In the genomic region with DNA sequence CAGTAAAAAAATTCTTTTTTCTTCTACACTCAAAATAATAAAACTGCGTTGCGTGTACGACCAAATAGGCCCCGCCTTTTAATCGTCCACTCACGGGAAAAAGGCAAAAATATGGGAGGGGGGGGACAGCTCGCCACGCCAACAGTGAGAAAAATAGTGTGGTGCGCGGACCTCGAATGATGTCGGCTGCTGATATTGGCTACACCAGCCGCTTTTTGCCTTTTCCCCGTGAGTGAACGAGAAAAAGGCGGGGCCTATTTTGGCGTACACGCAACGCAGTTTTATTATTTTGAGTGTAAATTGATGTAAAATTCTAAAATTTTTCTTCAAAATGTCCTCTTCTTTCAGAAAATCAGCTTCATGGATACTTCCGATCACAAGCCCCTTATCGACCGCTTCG, we compare ENCODE assay signal across 2 worm cellular contexts.
TF ChIP-seq lines count a peak whose summit lies in the region.

A gene (plus strand): TSS at position 349 of the 400 bp plus-strand sequence.

TF ChIP-seq in whole organism, L4 larva, 104 proteins besides CTCF, POLR2A, EP300 and RAD21:
- TF ChIP-seq Y48G9A.11 (GFP tag; IDR thresholded peaks at IDR 0.05; lab: Robert Waterston, UW), result peak; percentile 48; the same call in 1 of the 2 replicates
- peak; percentile 69 for TF ChIP-seq aha-1 (tag; lab: Kevin White, UChicago)
- 0 out of 2 replicates have a peak, but pooled peaks have one; percentile 8 for TF ChIP-seq lin-38 (GFP tag; IDR thresholded peaks at IDR 0.05; lab: Robert Waterston, UW)
TF ChIP-seq in whole organism, L4 larva: peak in this region for 3; not testable (repeated sequence) for 101.

TF ChIP-seq in whole organism, young adult, 124 proteins besides CTCF, POLR2A, EP300 and RAD21:
- TF ChIP-seq pbrm-1 (GFP tag; IDR thresholded peaks at IDR 0.05; lab: Robert Waterston, UW) (peak; percentile 85), snpc-1.1 (tag; optimal IDR thresholded peaks at IDR 0.05; lab: Kevin White, UChicago; ENCODE audit: insufficient read depth) (peak; percentile 23), attf-6 (GFP tag; IDR thresholded peaks at IDR 0.05; lab: Robert Waterston, UW) (peak; percentile 90), hmg-1.2 (GFP tag; IDR thresholded peaks at IDR 0.05; lab: Robert Waterston, UW) (peak; percentile 89), mcd-1 (GFP tag; IDR thresholded peaks at IDR 0.05; lab: Robert Waterston, UW) (peak; percentile 55), snpc-4 (GFP tag; optimal IDR thresholded peaks at IDR 0.05; lab: Kevin White, UChicago) (peak; percentile 7), snpc-4 (tag; optimal IDR thresholded peaks at IDR 0.05; lab: Kevin White, UChicago) (peak in 3 of 4 experiments; percentile 51 to 88 (median 73)), D2030.7 (GFP tag; IDR thresholded peaks at IDR 0.05; lab: Robert Waterston, UW) (peak; percentile 30)
